Fruit fly (Drosophila melanogaster): Measurements from ENCODE around the gene CG15005.

dm6 chr3L:4229365-4229967 lies 25.3 kb upstream of the CG15005 start:
- no peak for TF ChIP-seq CG8478 (optimal IDR thresholded peaks at IDR 0.05)
- TF ChIP-seq CTCF (optimal IDR thresholded peaks at IDR 0.05), result no peak
